Worm (Caenorhabditis elegans): ENCODE measurements around the gene sre-46.

Gene sre-46

ce11 chrII:13721218-13721617 lies at the start of gene sre-46:
sre-46 (minus strand) TSS chrII:13721318.
- TF ChIP-seq him-1 (tag; optimal IDR thresholded peaks at IDR 0.05) (no peak), dao-5 (tag; optimal IDR thresholded peaks at IDR 0.05) (no peak), W03F9.2 (tag; optimal IDR thresholded peaks at IDR 0.05) (no peak)

- no peak for TF ChIP-seq W03F9.2 (tag; optimal IDR thresholded peaks at IDR 0.05)
- no peak for TF ChIP-seq dao-5 (tag; optimal IDR thresholded peaks at IDR 0.05)
- TF ChIP-seq him-1 (tag; optimal IDR thresholded peaks at IDR 0.05) = no peak
These were observed 44.8 kb upstream of the sre-46 start, which contains the start of gene arrd-12 for ce11 chrII:13765952-13766351. arrd-12 (plus strand) TSS chrII:13766252.

ce11 chrII:13763009-13763468 lies 41.9 kb upstream of the sre-46 start, which contains the start of gene arrd-11:
arrd-11 (plus strand) TSS chrII:13763418.
- TF ChIP-seq dao-5 (tag; optimal IDR thresholded peaks at IDR 0.05) = no peak
- no peak for TF ChIP-seq W03F9.2 (tag; optimal IDR thresholded peaks at IDR 0.05)
- TF ChIP-seq him-1 (tag; optimal IDR thresholded peaks at IDR 0.05) = no peak

ce11 chrII:13758108-13758507 lies 37.0 kb upstream of the sre-46 start, which contains the start of gene arrd-13:
arrd-13 (plus strand) TSS chrII:13758408.
- TF ChIP-seq W03F9.2 (tag; optimal IDR thresholded peaks at IDR 0.05) = no peak

ce11 chrII:13756232-13756631 lies 35.1 kb upstream of the sre-46 start:
- TF ChIP-seq W03F9.2 (tag; optimal IDR thresholded peaks at IDR 0.05) (no peak), him-1 (tag; optimal IDR thresholded peaks at IDR 0.05) (no peak), dao-5 (tag; optimal IDR thresholded peaks at IDR 0.05) (no peak)

- TF ChIP-seq W03F9.2 (tag; optimal IDR thresholded peaks at IDR 0.05) (no peak), dao-5 (tag; optimal IDR thresholded peaks at IDR 0.05) (no peak), him-1 (tag; optimal IDR thresholded peaks at IDR 0.05) (no peak)
These were observed 30.9 kb upstream of the sre-46 start, which contains the start of gene arrd-14 for ce11 chrII:13752016-13752415. arrd-14 (plus strand) TSS chrII:13752316.

- no peak for TF ChIP-seq him-1 (tag; optimal IDR thresholded peaks at IDR 0.05)
- no peak for TF ChIP-seq dao-5 (tag; optimal IDR thresholded peaks at IDR 0.05)
- no peak for TF ChIP-seq W03F9.2 (tag; optimal IDR thresholded peaks at IDR 0.05)
These were observed 29.9 kb upstream of the sre-46 start for ce11 chrII:13751030-13751429.

- no peak for TF ChIP-seq W03F9.2 (tag; optimal IDR thresholded peaks at IDR 0.05)
- TF ChIP-seq him-1 (tag; optimal IDR thresholded peaks at IDR 0.05) = no peak
- no peak for TF ChIP-seq dao-5 (tag; optimal IDR thresholded peaks at IDR 0.05)
These were observed 29.0 kb upstream of the sre-46 start for ce11 chrII:13750128-13750527.

ce11 chrII:13741449-13741848 lies 20.3 kb upstream of the sre-46 start, which contains the start of gene mig-14:
mig-14 (plus strand) TSS chrII:13741738.
- TF ChIP-seq dao-5 (tag; optimal IDR thresholded peaks at IDR 0.05) (no peak), W03F9.2 (tag; optimal IDR thresholded peaks at IDR 0.05) (no peak), him-1 (tag; optimal IDR thresholded peaks at IDR 0.05) (no peak)

- TF ChIP-seq him-1 (tag; optimal IDR thresholded peaks at IDR 0.05) (no peak), dao-5 (tag; optimal IDR thresholded peaks at IDR 0.05) (no peak)
These were observed 18.3 kb upstream of the sre-46 start for ce11 chrII:13739423-13739822.

ce11 chrII:13737751-13738525 lies 16.8 kb upstream of the sre-46 start:
- TF ChIP-seq dao-5 (tag; optimal IDR thresholded peaks at IDR 0.05) = no peak
- TF ChIP-seq him-1 (tag; optimal IDR thresholded peaks at IDR 0.05) = no peak
- TF ChIP-seq W03F9.2 (tag; optimal IDR thresholded peaks at IDR 0.05) = no peak

- TF ChIP-seq W03F9.2 (tag; optimal IDR thresholded peaks at IDR 0.05) (no peak), him-1 (tag; optimal IDR thresholded peaks at IDR 0.05) (no peak), dao-5 (tag; optimal IDR thresholded peaks at IDR 0.05) (no peak)
These were observed 15.8 kb upstream of the sre-46 start for ce11 chrII:13736906-13737305.

- no peak for TF ChIP-seq him-1 (tag; optimal IDR thresholded peaks at IDR 0.05)
- no peak for TF ChIP-seq W03F9.2 (tag; optimal IDR thresholded peaks at IDR 0.05)
- TF ChIP-seq dao-5 (tag; optimal IDR thresholded peaks at IDR 0.05) = no peak
These were observed 15.0 kb upstream of the sre-46 start, which contains the start of gene R06B9.5 for ce11 chrII:13736089-13736488. R06B9.5 (plus strand) TSS chrII:13736320.

- TF ChIP-seq him-1 (tag; optimal IDR thresholded peaks at IDR 0.05) (no peak), dao-5 (tag; optimal IDR thresholded peaks at IDR 0.05) (no peak), W03F9.2 (tag; optimal IDR thresholded peaks at IDR 0.05) (no peak)
These were observed 11.5 kb upstream of the sre-46 start for ce11 chrII:13732577-13732976.

Measured in whole organism, L4/young adult.